Worm (Caenorhabditis elegans): ENCODE data around the gene R07B7.8.

- no peak for TF ChIP-seq egl-27 (tag; optimal IDR thresholded peaks at IDR 0.05)
- no peak for TF ChIP-seq pqm-1 (tag; optimal IDR thresholded peaks at IDR 0.05)
- no peak for TF ChIP-seq nhr-12 (tag; optimal IDR thresholded peaks at IDR 0.05)
- TF ChIP-seq pax-3 (tag; optimal IDR thresholded peaks at IDR 0.05), result no peak
- TF ChIP-seq ama-1 (optimal IDR thresholded peaks at IDR 0.05), result no peak
- no peak for TF ChIP-seq fkh-4 (tag; optimal IDR thresholded peaks at IDR 0.05; ENCODE audit: borderline replicate concordance)
- no peak for TF ChIP-seq unc-130 (tag; optimal IDR thresholded peaks at IDR 0.05)
Measured at ce11 chrV:12065369-12065768, 18.7 kb downstream of the R07B7.8 start, which contains the start of gene pqn-53.
